Fruit fly (Drosophila melanogaster): Measurements from ENCODE around the gene CG1907.

Gene CG1907

dm6 chr3R:29585015-29585701, 33.7 kb upstream of the CG1907 start:
- TF ChIP-seq Sp1 (GFP tag; optimal IDR thresholded peaks at IDR 0.05) (no peak), fru (GFP tag; optimal IDR thresholded peaks at IDR 0.05) (peak; percentile 24), Hr78 (GFP tag; optimal IDR thresholded peaks at IDR 0.05) (no peak), Abd-B (GFP tag; optimal IDR thresholded peaks at IDR 0.05) (no peak), jim (GFP tag; optimal IDR thresholded peaks at IDR 0.05) (no peak), woc (GFP tag; optimal IDR thresholded peaks at IDR 0.05) (peak; percentile 12), h (GFP tag; optimal IDR thresholded peaks at IDR 0.05) (peak; percentile 36), Rel (GFP tag; optimal IDR thresholded peaks at IDR 0.05) (no peak), Rel (tag; optimal IDR thresholded peaks at IDR 0.05) (peak; percentile 12), lola (GFP tag; optimal IDR thresholded peaks at IDR 0.05) (no peak), foxo (GFP tag; optimal IDR thresholded peaks at IDR 0.05) (peak in 1 of 2 experiments; percentile 32)

dm6 chr3R:29586743-29587142, 32.1 kb upstream of the CG1907 start:
- TF ChIP-seq fru (GFP tag; optimal IDR thresholded peaks at IDR 0.05) (no peak), psq (GFP tag; optimal IDR thresholded peaks at IDR 0.05) (no peak), jim (GFP tag; optimal IDR thresholded peaks at IDR 0.05) (no peak), Hr78 (GFP tag; optimal IDR thresholded peaks at IDR 0.05) (no peak), GATAd (GFP tag; optimal IDR thresholded peaks at IDR 0.05) (no peak), lola (GFP tag; optimal IDR thresholded peaks at IDR 0.05) (no peak), Jra (GFP tag; optimal IDR thresholded peaks at IDR 0.05) (no peak), Sp1 (GFP tag; optimal IDR thresholded peaks at IDR 0.05) (no peak), pan (optimal IDR thresholded peaks at IDR 0.05) (no peak)

- no peak for TF ChIP-seq psq (GFP tag; optimal IDR thresholded peaks at IDR 0.05)
- no peak for TF ChIP-seq Vsx2 (GFP tag; optimal IDR thresholded peaks at IDR 0.05; ENCODE audit: partially characterized antibody)
- no peak for TF ChIP-seq fru (GFP tag; optimal IDR thresholded peaks at IDR 0.05)
- TF ChIP-seq dsf (GFP tag; optimal IDR thresholded peaks at IDR 0.05; ENCODE audit: borderline replicate concordance), result no peak
- no peak for TF ChIP-seq tai (GFP tag; optimal IDR thresholded peaks at IDR 0.05)
- no peak for TF ChIP-seq foxo (GFP tag; optimal IDR thresholded peaks at IDR 0.05)
- TF ChIP-seq CG9705 (GFP tag; optimal IDR thresholded peaks at IDR 0.05), result no peak
- no peak for TF ChIP-seq Dfd (GFP tag; optimal IDR thresholded peaks at IDR 0.05)
- TF ChIP-seq Jra (GFP tag; optimal IDR thresholded peaks at IDR 0.05), result no peak
- TF ChIP-seq rgr (GFP tag; optimal IDR thresholded peaks at IDR 0.05), result no peak
- TF ChIP-seq CG32264 (GFP tag; optimal IDR thresholded peaks at IDR 0.05), result no peak
- no peak for TF ChIP-seq Hr83 (GFP tag; optimal IDR thresholded peaks at IDR 0.05; ENCODE audit: poor library complexity, severe bottlenecking)
- no peak for TF ChIP-seq usp (GFP tag; optimal IDR thresholded peaks at IDR 0.05)
- no peak for TF ChIP-seq sv (GFP tag; optimal IDR thresholded peaks at IDR 0.05)
- no peak for TF ChIP-seq pan (optimal IDR thresholded peaks at IDR 0.05)
- TF ChIP-seq HLH106 (tag; optimal IDR thresholded peaks at IDR 0.05), result no peak
- TF ChIP-seq woc (GFP tag; optimal IDR thresholded peaks at IDR 0.05), result no peak
- TF ChIP-seq Sp1 (GFP tag; optimal IDR thresholded peaks at IDR 0.05), result no peak
Measured at dm6 chr3R:29588004-29588403, 30.9 kb upstream of the CG1907 start, which contains the start of gene CG7567. Gene CG7567, minus strand, starts transcription at chr3R:29588104.

dm6 chr3R:29589662-29590061, 29.2 kb upstream of the CG1907 start, which contains the start of gene CG11470:
Gene CG11470, minus strand, starts transcription at chr3R:29589762.
- TF ChIP-seq Sp1 (GFP tag; optimal IDR thresholded peaks at IDR 0.05), result no peak
- TF ChIP-seq dmrt93B (GFP tag; optimal IDR thresholded peaks at IDR 0.05), result no peak
- no peak for TF ChIP-seq rgr (GFP tag; optimal IDR thresholded peaks at IDR 0.05)
- TF ChIP-seq lola (GFP tag; optimal IDR thresholded peaks at IDR 0.05), result no peak
- no peak for TF ChIP-seq CG9705 (GFP tag; optimal IDR thresholded peaks at IDR 0.05)
- TF ChIP-seq tai (GFP tag; optimal IDR thresholded peaks at IDR 0.05), result no peak
- TF ChIP-seq dl (GFP tag; optimal IDR thresholded peaks at IDR 0.05; ENCODE audit: insufficient read depth in 1 of 2, partially characterized antibody in 2 of 2), result no peak
- TF ChIP-seq h (GFP tag; optimal IDR thresholded peaks at IDR 0.05), result no peak
- TF ChIP-seq GATAd (GFP tag; optimal IDR thresholded peaks at IDR 0.05), result no peak
- TF ChIP-seq woc (GFP tag; optimal IDR thresholded peaks at IDR 0.05), result no peak
- no peak for TF ChIP-seq usp (GFP tag; optimal IDR thresholded peaks at IDR 0.05)
- no peak for TF ChIP-seq Jra (GFP tag; optimal IDR thresholded peaks at IDR 0.05)
- TF ChIP-seq brk (GFP tag; optimal IDR thresholded peaks at IDR 0.05), result no peak
- no peak for TF ChIP-seq Dfd (GFP tag; optimal IDR thresholded peaks at IDR 0.05)

dm6 chr3R:29590806-29591205, 28.1 kb upstream of the CG1907 start, which contains the start of gene CG31041:
Gene CG31041, minus strand, starts transcription at chr3R:29590906.
- TF ChIP-seq h (GFP tag; optimal IDR thresholded peaks at IDR 0.05) (no peak), dmrt93B (GFP tag; optimal IDR thresholded peaks at IDR 0.05) (no peak), CG32264 (GFP tag; optimal IDR thresholded peaks at IDR 0.05) (no peak), tai (GFP tag; optimal IDR thresholded peaks at IDR 0.05) (no peak), Dfd (GFP tag; optimal IDR thresholded peaks at IDR 0.05) (no peak), GATAd (GFP tag; optimal IDR thresholded peaks at IDR 0.05) (no peak), lola (GFP tag; optimal IDR thresholded peaks at IDR 0.05) (no peak), Abd-B (GFP tag; optimal IDR thresholded peaks at IDR 0.05) (no peak), Myc (optimal IDR thresholded peaks at IDR 0.05) (no peak), Rel (GFP tag; optimal IDR thresholded peaks at IDR 0.05) (no peak), Rel (tag; optimal IDR thresholded peaks at IDR 0.05) (no peak), dsf (GFP tag; optimal IDR thresholded peaks at IDR 0.05; ENCODE audit: borderline replicate concordance) (no peak), sv (GFP tag; optimal IDR thresholded peaks at IDR 0.05) (no peak), woc (GFP tag; optimal IDR thresholded peaks at IDR 0.05) (no peak)
